Fruit fly (Drosophila melanogaster): ENCODE measurements around the gene Lk6.

Lk6 gene

DNA sequence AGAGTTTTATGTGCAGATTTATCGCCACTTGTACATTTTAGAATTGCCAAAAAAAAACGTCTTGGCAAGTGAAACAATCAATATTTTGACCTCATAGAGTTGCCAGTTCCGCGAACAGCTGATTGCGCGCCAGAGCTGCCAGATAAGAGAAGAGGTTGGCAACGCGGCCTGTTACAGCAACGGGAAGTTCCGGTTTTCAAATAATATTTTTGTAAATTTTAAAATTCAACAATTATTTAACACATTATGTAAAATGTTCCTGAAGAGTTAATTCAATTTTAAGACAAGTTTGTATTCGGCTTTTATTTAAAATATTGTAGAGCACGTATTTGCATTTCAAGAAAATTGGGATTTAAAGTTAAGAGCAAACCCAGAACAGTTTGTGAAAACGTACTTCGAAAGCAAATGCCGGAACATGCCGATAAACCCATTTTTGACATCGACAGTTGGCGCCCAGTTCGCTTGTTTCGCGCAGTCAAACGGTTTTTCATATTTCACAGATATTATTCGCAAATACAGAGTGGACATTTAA, 22.5 kb upstream of the Lk6 start, which contains the start of the genes prd1 and HisCl1 (continued):
- peak; percentile 69 for TF ChIP-seq CG14441 (GFP tag; IDR thresholded peaks at IDR 0.05)
- TF ChIP-seq Opbp (GFP tag; IDR thresholded peaks at IDR 0.05; ENCODE audit: partially characterized antibody), result no peak
- peak; percentile 83 for TF ChIP-seq CG14710 (tag; optimal IDR thresholded peaks at IDR 0.05)
- peak; percentile 78 for TF ChIP-seq Fer3 (tag; optimal IDR thresholded peaks at IDR 0.05)
- peak; percentile 9 for TF ChIP-seq CG18764 (GFP tag; optimal IDR thresholded peaks at IDR 0.05)
- peak; percentile 85 for TF ChIP-seq Myb (GFP tag; optimal IDR thresholded peaks at IDR 0.05)
- TF ChIP-seq chif (GFP tag; optimal IDR thresholded peaks at IDR 0.05), result peak; percentile 46 to 64
- peak; percentile 35 for TF ChIP-seq CG9609 (GFP tag; optimal IDR thresholded peaks at IDR 0.05)
- peak; percentile 84 for TF ChIP-seq bcd (GFP tag; optimal IDR thresholded peaks at IDR 0.05)
- TF ChIP-seq her (GFP tag; optimal IDR thresholded peaks at IDR 0.05), result no peak
- peak; percentile 34 for TF ChIP-seq trh (GFP tag; optimal IDR thresholded peaks at IDR 0.05)
- TF ChIP-seq CG3838 (GFP tag; optimal IDR thresholded peaks at IDR 0.05), result no peak
- no peak for TF ChIP-seq amos (GFP tag; IDR thresholded peaks at IDR 0.05; ENCODE audit: partially characterized antibody)
- 0 out of 2 replicates have a peak, but pooled peaks have one; percentile 32 for TF ChIP-seq Adf1 (GFP tag; IDR thresholded peaks at IDR 0.05)
- 0 out of 2 replicates have a peak, but pooled peaks have one; percentile 38 for TF ChIP-seq sna (GFP tag; IDR thresholded peaks at IDR 0.05; ENCODE audit: partially characterized antibody)
- TF ChIP-seq Dip3 (GFP tag; optimal IDR thresholded peaks at IDR 0.05), result peak; percentile 70
- TF ChIP-seq nom (GFP tag; optimal IDR thresholded peaks at IDR 0.05), result peak; percentile 25
- no peak for TF ChIP-seq btn (GFP tag; optimal IDR thresholded peaks at IDR 0.05)
- TF ChIP-seq Mes4 (GFP tag; optimal IDR thresholded peaks at IDR 0.05), result peak; percentile 58
- peak; percentile 57 for TF ChIP-seq CG32772 (GFP tag; IDR thresholded peaks at IDR 0.05)
- no peak for TF ChIP-seq Ada2b (GFP tag; IDR thresholded peaks at IDR 0.05)
- no peak for TF ChIP-seq CG42726 (GFP tag; IDR thresholded peaks at IDR 0.05; ENCODE audit: partially characterized antibody)
- peak; percentile 35 for TF ChIP-seq disco-r (GFP tag; optimal IDR thresholded peaks at IDR 0.05)
- peak; percentile 81 for TF ChIP-seq sqz (GFP tag; optimal IDR thresholded peaks at IDR 0.05)
- no peak for TF ChIP-seq CG12769 (tag; optimal IDR thresholded peaks at IDR 0.05)
- no peak for TF ChIP-seq ro (GFP tag; IDR thresholded peaks at IDR 0.05)
- peak; percentile 73 for TF ChIP-seq Fer2 (tag; optimal IDR thresholded peaks at IDR 0.05)
- peak; percentile 77 for TF ChIP-seq lilli (GFP tag; optimal IDR thresholded peaks at IDR 0.05)
- TF ChIP-seq jing (GFP tag; optimal IDR thresholded peaks at IDR 0.05), result peak; percentile 3
- TF ChIP-seq slou (GFP tag; optimal IDR thresholded peaks at IDR 0.05), result peak; percentile 32
- TF ChIP-seq CG8478 (optimal IDR thresholded peaks at IDR 0.05), result no peak
- TF ChIP-seq klu (GFP tag; IDR thresholded peaks at IDR 0.05), result peak; percentile 41; the same call in 1 of the 2 replicates
- no peak for TF ChIP-seq CG1024 (GFP tag; IDR thresholded peaks at IDR 0.05)
- peak; percentile 52 for TF ChIP-seq CG1647 (GFP tag; optimal IDR thresholded peaks at IDR 0.05)
- TF ChIP-seq az2 (GFP tag; optimal IDR thresholded peaks at IDR 0.05), result peak; percentile 64
- TF ChIP-seq Ets97D (GFP tag; optimal IDR thresholded peaks at IDR 0.05), result peak; percentile 97
- TF ChIP-seq CG6683 (GFP tag; optimal IDR thresholded peaks at IDR 0.05), result peak; percentile 30
- TF ChIP-seq CG8388 (GFP tag; optimal IDR thresholded peaks at IDR 0.05), result no peak
- TF ChIP-seq Mrtf (GFP tag; IDR thresholded peaks at IDR 0.05), result no peak
- no peak for TF ChIP-seq CG10366 (GFP tag; IDR thresholded peaks at IDR 0.05)
- no peak for TF ChIP-seq gt (GFP tag; IDR thresholded peaks at IDR 0.05)
- TF ChIP-seq CG12219 (GFP tag; optimal IDR thresholded peaks at IDR 0.05), result peak; percentile 51
- TF ChIP-seq Side (GFP tag; optimal IDR thresholded peaks at IDR 0.05), result peak; percentile 27
- TF ChIP-seq Meics (GFP tag; optimal IDR thresholded peaks at IDR 0.05), result peak; percentile 79
- peak; percentile 76 for TF ChIP-seq HHEX (GFP tag; optimal IDR thresholded peaks at IDR 0.05)
- no peak for TF ChIP-seq sd (tag; optimal IDR thresholded peaks at IDR 0.05)
- peak; percentile 77 for TF ChIP-seq CG34376 (GFP tag; optimal IDR thresholded peaks at IDR 0.05)
- 0 out of 2 replicates have a peak, but pooled peaks have one; percentile 35 for TF ChIP-seq Rx (GFP tag; IDR thresholded peaks at IDR 0.05)
- peak; percentile 22 for TF ChIP-seq ash1 (GFP tag; optimal IDR thresholded peaks at IDR 0.05)
- no peak for TF ChIP-seq gem (tag; optimal IDR thresholded peaks at IDR 0.05)
- TF ChIP-seq Awh (GFP tag; IDR thresholded peaks at IDR 0.05), result 0 out of 2 replicates have a peak, but pooled peaks have one; percentile 36
